Worm (Caenorhabditis elegans) whole organism, L4 larva: Measurements from ENCODE around the gene egl-23.

Source experiments
- F10B5.3 ChIP-seq: sonication (generic microtip); optimal IDR thresholded peaks from 2 replicates; lab custom pipeline; 2016; ENCODE audit warnings: mild to moderate bottlenecking, missing genetic modification characterization, missing compliant biosample characterization
- F26F4.8 ChIP-seq: fragments of 200-800 bp; sonication (Bioruptor generic); conservative IDR thresholded peaks from 2 replicates; pipeline ENCODE4 v1.3.6; 2022; ENCODE audit warnings: missing genetic modification characterization, missing compliant biosample characterization
- F44E2.7 ChIP-seq: fragments of 200-800 bp; sonication (Bioruptor generic); IDR thresholded peaks from 2 replicates; pipeline ENCODE4 v2.1.2; 2022; ENCODE audit warnings: missing genetic modification characterization, missing compliant biosample characterization
- R02D3.7 ChIP-seq: fragments of 150-350 bp; sonication (generic microtip); optimal IDR thresholded peaks from 3 replicates; lab custom pipeline; 2014; ENCODE audit warnings: missing biosample characterization, missing genetic modification characterization
- T20F7.1 ChIP-seq: fragments of 200-800 bp; sonication (Bioruptor generic); optimal IDR thresholded peaks from 2 replicates; lab custom pipeline; 2018; ENCODE audit warnings: mild to moderate bottlenecking, missing genetic modification characterization, missing compliant biosample characterization
- Y105C5A.15 ChIP-seq: fragments of 200-800 bp; sonication (Bioruptor generic); IDR thresholded peaks from 2 replicates; pipeline ENCODE4 v1.3.6; 2022; ENCODE audit warnings: missing genetic modification characterization, missing compliant biosample characterization
- ZK337.2 ChIP-seq: fragments of 200-800 bp; sonication (Bioruptor generic); IDR thresholded peaks from 2 replicates; pipeline ENCODE4 v1.3.6; 2022; ENCODE audit warnings: missing genetic modification reagents, missing genetic modification characterization, missing compliant biosample characterization
- aha-1 ChIP-seq: fragments of 150-350 bp; peaks from one replicate; lab custom pipeline; 2014; ENCODE audit warnings: missing biosample characterization, missing genetic modification characterization
- ama-1 ChIP-seq: fragments of 150-350 bp; optimal IDR thresholded peaks from 2 replicates; lab custom pipeline; 2014; ENCODE audit warnings: inconsistent platforms, mixed read lengths
- ceh-62 ChIP-seq: sonication (generic microtip); optimal IDR thresholded peaks from 2 replicates; lab custom pipeline; 2017; ENCODE audit warnings: missing biosample characterization, missing genetic modification characterization
- ces-1 ChIP-seq: fragments of 150-350 bp; sonication (generic microtip); optimal IDR thresholded peaks from 4 replicates; lab custom pipeline; 2014; ENCODE audit warnings: missing biosample characterization, missing genetic modification reagents, missing genetic modification characterization
- cey-2 ChIP-seq: sonication (generic microtip); optimal IDR thresholded peaks from 3 replicates; lab custom pipeline; 2017; ENCODE audit warnings: missing genetic modification characterization, mild to moderate bottlenecking, missing compliant biosample characterization, antibody characterized with exemption, borderline replicate concordance; ENCODE audit not compliant: insufficient read depth
- daf-12 ChIP-seq: fragments of 150-350 bp; optimal IDR thresholded peaks from 2 replicates; lab custom pipeline; 2014; ENCODE audit warnings: missing biosample characterization, missing genetic modification reagents, missing genetic modification characterization
- daf-19 ChIP-seq: fragments of 200-800 bp; sonication (Bioruptor generic); conservative IDR thresholded peaks from 2 replicates; pipeline ENCODE4 v1.3.6; 2022; ENCODE audit warnings: missing genetic modification characterization, missing compliant biosample characterization
- daf-8 ChIP-seq: fragments of 200-800 bp; sonication (Bioruptor generic); IDR thresholded peaks from 2 replicates; pipeline ENCODE4 v1.3.6; 2022; ENCODE audit warnings: missing genetic modification characterization, missing compliant biosample characterization
- dpl-1 ChIP-seq: fragments of 150-350 bp; optimal IDR thresholded peaks from 2 replicates; lab custom pipeline; 2014; ENCODE audit warnings: missing biosample characterization, missing genetic modification reagents, missing genetic modification characterization
- duxl-1 ChIP-seq: sonication (generic microtip); optimal IDR thresholded peaks from 2 replicates; lab custom pipeline; 2016; ENCODE audit warnings: mild to moderate bottlenecking, missing genetic modification characterization, moderate library complexity, missing compliant biosample characterization; ENCODE audit not compliant: poor library complexity
- dve-1 ChIP-seq: sonication (generic microtip); optimal IDR thresholded peaks from 2 replicates; lab custom pipeline; 2017; ENCODE audit warnings: antibody characterized with exemption, mild to moderate bottlenecking, missing genetic modification characterization, missing compliant biosample characterization; ENCODE audit not compliant: insufficient read depth
- egl-43 ChIP-seq: fragments of 200-800 bp; sonication (Bioruptor generic); IDR thresholded peaks from 2 replicates; pipeline ENCODE4 v1.3.6; 2022; ENCODE audit warnings: missing genetic modification reagents, missing genetic modification characterization, missing compliant biosample characterization
- fos-1 ChIP-seq: fragments of 150-350 bp; optimal IDR thresholded peaks from 2 replicates; lab custom pipeline; 2014; ENCODE audit warnings: missing biosample characterization, missing genetic modification characterization
- gei-8 ChIP-seq: fragments of 200-800 bp; sonication (Bioruptor generic); optimal IDR thresholded peaks from 2 replicates; lab custom pipeline; 2018; ENCODE audit warnings: mild to moderate bottlenecking, missing genetic modification characterization, missing compliant biosample characterization
- hlh-11 ChIP-seq: fragments of 200-800 bp; sonication (Bioruptor generic); optimal IDR thresholded peaks from 2 replicates; lab custom pipeline; 2018; ENCODE audit warnings: mild to moderate bottlenecking, missing genetic modification characterization, missing compliant biosample characterization
- hlh-30 ChIP-seq: sonication (generic microtip); optimal IDR thresholded peaks from 2 replicates; lab custom pipeline; 2017; ENCODE audit warnings: antibody characterized with exemption, mild to moderate bottlenecking, missing genetic modification characterization, missing compliant biosample characterization; ENCODE audit not compliant: insufficient read depth
- hmg-1.1 ChIP-seq: fragments of 200-800 bp; sonication (Bioruptor generic); IDR thresholded peaks from 2 replicates; pipeline ENCODE4 v1.3.6; 2022; ENCODE audit warnings: missing genetic modification reagents, missing genetic modification characterization, missing compliant biosample characterization
- lsy-2 ChIP-seq, 2 experiments: fragments of 150-350 bp in 1 of 2; sonication (generic microtip) in 1 of 2; optimal IDR thresholded peaks; 2 replicates each; lab custom pipeline; 2014 to 2017; ENCODE audit warnings: missing biosample characterization in 2 of 2, missing genetic modification characterization in 2 of 2
- madf-9 ChIP-seq: fragments of 200-800 bp; sonication (Bioruptor generic); conservative IDR thresholded peaks from 2 replicates; pipeline ENCODE4 v1.3.6; 2022; ENCODE audit warnings: missing genetic modification reagents, missing genetic modification characterization, missing compliant biosample characterization
- mdt-29 ChIP-seq: fragments of 200-800 bp; sonication (Bioruptor generic); IDR thresholded peaks from 2 replicates; pipeline ENCODE4 v1.3.6; 2022; ENCODE audit warnings: missing genetic modification reagents, missing genetic modification characterization, missing compliant biosample characterization
- mxl-2 ChIP-seq: fragments of 200-800 bp; sonication (Bioruptor generic); conservative IDR thresholded peaks from 2 replicates; pipeline ENCODE4 v1.3.6; 2022; ENCODE audit warnings: missing genetic modification reagents, missing genetic modification characterization, missing compliant biosample characterization
- nhr-10 ChIP-seq: fragments of 150-350 bp; optimal IDR thresholded peaks from 2 replicates; lab custom pipeline; 2014; ENCODE audit warnings: missing biosample characterization, missing genetic modification characterization
- nhr-102 ChIP-seq: sonication (generic microtip); optimal IDR thresholded peaks from 2 replicates; lab custom pipeline; 2016; ENCODE audit warnings: mild to moderate bottlenecking, missing genetic modification characterization, moderate library complexity, missing compliant biosample characterization
- nhr-11 ChIP-seq: fragments of 150-350 bp; optimal IDR thresholded peaks from 2 replicates; lab custom pipeline; 2014; ENCODE audit warnings: missing biosample characterization, missing genetic modification characterization
- nhr-111 ChIP-seq: fragments of 200-800 bp; sonication (Bioruptor generic); optimal IDR thresholded peaks from 2 replicates; lab custom pipeline; 2018; ENCODE audit warnings: mild to moderate bottlenecking, missing genetic modification characterization, missing compliant biosample characterization
- nhr-42 ChIP-seq: fragments of 200-800 bp; sonication (Bioruptor generic); IDR thresholded peaks from 2 replicates; pipeline ENCODE4 v1.3.6; 2022; ENCODE audit warnings: missing genetic modification characterization, missing compliant biosample characterization
- nhr-76 ChIP-seq: fragments of 150-350 bp; optimal IDR thresholded peaks from 2 replicates; lab custom pipeline; 2014; ENCODE audit warnings: missing biosample characterization, missing genetic modification characterization
- pha-4 ChIP-seq, 2 experiments: fragments of 150-350 bp in 1 of 2; fragments of 200-800 bp in 1 of 2; sonication (Bioruptor generic) in 1 of 2; IDR thresholded peaks in 1 of 2; optimal IDR thresholded peaks in 1 of 2; 2 replicates each; pipeline versions ENCODE4 v1.3.6 to Lab custom; 2014 to 2022; ENCODE audit warnings: missing genetic modification characterization in 2 of 2, missing genetic modification reagents in 2 of 2, missing biosample characterization in 1 of 2, missing compliant biosample characterization in 1 of 2
- rbr-2 ChIP-seq: sonication (generic microtip); optimal IDR thresholded peaks from 2 replicates; lab custom pipeline; 2016; ENCODE audit warnings: missing genotype, missing genetic modification characterization, missing compliant biosample characterization
- saeg-2 ChIP-seq: fragments of 200-800 bp; sonication (Bioruptor generic); IDR thresholded peaks from 2 replicates; pipeline ENCODE4 v1.3.6; 2022; ENCODE audit warnings: missing genetic modification reagents, missing genetic modification characterization, missing compliant biosample characterization
- spr-3 ChIP-seq: fragments of 200-800 bp; sonication (Bioruptor generic); optimal IDR thresholded peaks from 2 replicates; lab custom pipeline; 2018; ENCODE audit warnings: mild to moderate bottlenecking, missing genetic modification characterization, missing compliant biosample characterization
- unc-130 ChIP-seq: sonication (generic microtip); optimal IDR thresholded peaks from 2 replicates; lab custom pipeline; 2016; ENCODE audit warnings: missing genetic modification reagents, missing genetic modification characterization, missing compliant biosample characterization
- unc-39 ChIP-seq: sonication (generic microtip); optimal IDR thresholded peaks from 2 replicates; lab custom pipeline; 2017; ENCODE audit warnings: missing biosample characterization, missing genetic modification characterization
- vab-7 ChIP-seq: fragments of 200-800 bp; sonication (Bioruptor generic); IDR thresholded peaks from 2 replicates; pipeline ENCODE4 v1.3.6; 2022; ENCODE audit warnings: missing genetic modification reagents, missing genetic modification characterization, missing compliant biosample characterization
- zag-1 ChIP-seq: fragments of 150-350 bp; optimal IDR thresholded peaks from 2 replicates; lab custom pipeline; 2014; ENCODE audit warnings: missing biosample characterization, missing genetic modification characterization
- zfp-2 ChIP-seq: sonication (generic microtip); optimal IDR thresholded peaks from 2 replicates; lab custom pipeline; 2016; ENCODE audit warnings: mild to moderate bottlenecking, missing genetic modification characterization, missing compliant biosample characterization
- zfp-3 ChIP-seq: fragments of 200-800 bp; sonication (Bioruptor generic); conservative IDR thresholded peaks from 2 replicates; pipeline ENCODE4 v1.3.6; 2022; ENCODE audit warnings: missing genetic modification reagents, missing genetic modification characterization, missing compliant biosample characterization
- zip-2 ChIP-seq: fragments of 150-350 bp; optimal IDR thresholded peaks from 2 replicates; lab custom pipeline; 2014; ENCODE audit warnings: missing biosample characterization, missing genetic modification characterization
- ztf-7 ChIP-seq: fragments of 150-350 bp; optimal IDR thresholded peaks from 2 replicates; lab custom pipeline; 2014; ENCODE audit warnings: missing biosample characterization, missing genetic modification characterization

Gene egl-23

DNA sequence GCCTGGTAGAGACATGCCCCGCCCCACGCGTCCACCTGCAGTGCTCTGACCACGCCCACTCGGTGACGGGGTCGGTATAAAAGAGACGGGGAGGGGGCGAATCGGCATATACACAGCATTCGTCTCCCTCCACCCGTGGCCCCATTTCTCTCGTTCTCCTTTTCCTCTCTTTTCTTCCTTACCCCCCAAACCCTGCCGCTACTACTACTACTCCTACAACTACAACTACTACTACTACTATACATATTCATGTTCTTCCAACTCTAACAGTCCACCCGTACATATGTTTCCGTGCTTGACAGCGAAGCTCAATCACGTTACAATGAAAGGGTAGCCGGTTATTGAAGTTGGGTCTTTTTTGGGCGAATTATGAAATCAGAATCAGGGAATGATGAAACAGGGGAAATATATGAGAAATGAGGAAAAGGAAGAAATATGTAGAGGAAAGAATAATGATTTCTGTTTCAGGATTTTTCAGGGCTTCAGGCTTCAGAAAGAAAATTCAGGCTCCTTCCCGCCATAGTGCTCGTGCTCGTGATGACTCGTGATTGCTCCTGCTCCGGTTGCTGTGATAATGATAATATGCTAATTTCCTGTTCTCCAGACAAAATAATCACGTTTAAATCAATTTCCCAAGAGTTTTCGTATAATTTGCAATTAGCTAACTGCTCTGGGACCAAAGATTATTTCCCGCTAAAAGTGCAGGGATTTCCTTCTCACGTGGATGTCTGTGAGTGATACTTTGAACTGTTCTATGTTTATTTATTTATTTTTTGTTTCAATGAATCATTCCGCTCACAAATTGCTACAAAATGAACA, 45.1 kb downstream of the egl-23 start (continued):
- TF ChIP-seq vab-7 (GFP tag; lab: Robert Waterston, UW): 0 out of 2 replicates have a peak, but pooled peaks have one; percentile 8
- no peak for TF ChIP-seq gei-8 (GFP tag; lab: Kevin White, UChicago)
- TF ChIP-seq unc-130: no peak
- peak; percentile 85 for TF ChIP-seq nhr-11 (tag; lab: Kevin White, UChicago)
- peak; percentile 83 for TF ChIP-seq daf-19 (GFP tag; lab: Robert Waterston, UW)
- peak; percentile 81 for TF ChIP-seq egl-43
- TF ChIP-seq daf-12 (tag; lab: Kevin White, UChicago): no peak
- TF ChIP-seq saeg-2: 0 out of 2 replicates have a peak, but pooled peaks have one; percentile 85
- TF ChIP-seq hlh-30 (tag; lab: Kevin White, UChicago): peak; percentile 82
- peak; percentile 63 for TF ChIP-seq zip-2 (tag; lab: Kevin White, UChicago)
- no peak for TF ChIP-seq Y105C5A.15 (GFP tag; lab: Robert Waterston, UW)
- TF ChIP-seq nhr-76 (tag; lab: Kevin White, UChicago): no peak
- TF ChIP-seq F10B5.3 (tag; lab: Kevin White, UChicago): peak; percentile 78
- peak; percentile 67 for TF ChIP-seq ces-1 (GFP tag; lab: Kevin White, UChicago)
- TF ChIP-seq fos-1 (tag; lab: Kevin White, UChicago): no peak
- TF ChIP-seq cey-2 (tag; lab: Kevin White, UChicago): peak; percentile 76
- TF ChIP-seq nhr-102 (tag; lab: Kevin White, UChicago): peak; percentile 94
- peak; percentile 68 for TF ChIP-seq duxl-1 (tag; lab: Kevin White, UChicago)
- TF ChIP-seq zfp-3 (GFP tag; lab: Robert Waterston, UW): peak; percentile 59; the same call in 1 of the 2 replicates
- TF ChIP-seq spr-3 (GFP tag; lab: Kevin White, UChicago): peak; percentile 63
- TF ChIP-seq nhr-42: peak; percentile 71
- no peak for TF ChIP-seq ceh-62
- TF ChIP-seq ztf-7 (tag; lab: Kevin White, UChicago): peak; percentile 70
- no peak for TF ChIP-seq unc-39 (tag; lab: Kevin White, UChicago)
- peak; percentile 68 for TF ChIP-seq nhr-10 (tag; lab: Kevin White, UChicago)
- peak; percentile 89 for TF ChIP-seq madf-9 (GFP tag; lab: Robert Waterston, UW)
- TF ChIP-seq zag-1 (tag; lab: Kevin White, UChicago): no peak
- no peak for TF ChIP-seq daf-8 (GFP tag; lab: Robert Waterston, UW)
- TF ChIP-seq R02D3.7 (tag; lab: Kevin White, UChicago): no peak
- TF ChIP-seq mdt-29 (GFP tag; lab: Robert Waterston, UW): peak; percentile 72; the same call in 1 of the 2 replicates
- TF ChIP-seq aha-1 (tag; lab: Kevin White, UChicago): peak; percentile 98
- TF ChIP-seq mxl-2 (GFP tag; lab: Robert Waterston, UW): no peak
- TF ChIP-seq zfp-2 (tag; lab: Kevin White, UChicago): no peak
- peak; percentile 61 for TF ChIP-seq rbr-2 (tag; lab: Kevin White, UChicago)
- TF ChIP-seq lsy-2 (tag; optimal IDR thresholded peaks at IDR 0.05; lab: Kevin White, UChicago): peak; percentile 57 to 84
- TF ChIP-seq pha-4 (GFP tag; IDR thresholded peaks at IDR 0.05; lab: Robert Waterston, UW): peak; percentile 75
- peak; percentile 77 for TF ChIP-seq pha-4 (tag; optimal IDR thresholded peaks at IDR 0.05; lab: Kevin White, UChicago)
- peak; percentile 87 for TF ChIP-seq nhr-111 (GFP tag; lab: Kevin White, UChicago)

DNA sequence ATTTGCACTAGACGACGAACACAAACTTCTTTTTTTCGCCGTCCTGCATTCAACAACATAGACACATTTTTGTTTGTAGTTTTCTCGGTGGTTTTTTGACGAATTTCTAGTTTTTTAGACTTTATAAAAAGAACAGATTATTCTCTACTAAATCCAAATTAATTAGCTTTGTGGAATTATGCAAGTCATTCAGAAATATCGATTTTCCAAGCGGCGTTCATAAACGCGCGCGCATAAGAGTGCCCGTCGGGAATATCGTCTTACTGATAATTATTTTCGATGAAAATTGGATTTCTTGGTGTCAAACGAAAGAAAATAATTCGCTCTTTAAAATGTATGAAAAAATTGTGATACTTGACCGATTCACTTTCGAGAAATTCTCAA, 45.7 kb downstream of the egl-23 start:
- TF ChIP-seq ama-1 (lab: Kevin White, UChicago) (no peak), T20F7.1 (no peak), madf-9 (GFP tag; lab: Robert Waterston, UW) (no peak), hmg-1.1 (GFP tag; lab: Robert Waterston, UW) (no peak), daf-8 (GFP tag; lab: Robert Waterston, UW) (no peak), dve-1 (tag; lab: Kevin White, UChicago) (no peak), dpl-1 (no peak), F26F4.8 (GFP tag; lab: Robert Waterston, UW) (no peak), fos-1 (tag; lab: Kevin White, UChicago) (no peak), ces-1 (GFP tag; lab: Kevin White, UChicago) (no peak), ZK337.2 (GFP tag; lab: Robert Waterston, UW) (no peak), hlh-11 (tag; lab: Kevin White, UChicago) (no peak), F44E2.7 (GFP tag; lab: Robert Waterston, UW) (no peak), daf-19 (GFP tag; lab: Robert Waterston, UW) (no peak)
